Fruit fly (Drosophila melanogaster) whole organism, wandering third instar larva: ENCODE data around the gene Cep290.

Experiments used
- Abd-B ChIP-seq: fragments of >200 bp; optimal IDR thresholded peaks from 2 replicates; lab custom pipeline; 2017; ENCODE audit warnings: missing biosample characterization, missing genetic modification characterization
- CG32264 ChIP-seq: fragments of 200-800 bp; sonication (Bioruptor generic); optimal IDR thresholded peaks from 2 replicates; lab custom pipeline; 2016; ENCODE audit warnings: missing biosample characterization, missing genetic modification characterization
- CG9705 ChIP-seq: fragments of 200-800 bp; sonication (Bioruptor generic); optimal IDR thresholded peaks from 2 replicates; lab custom pipeline; 2018; ENCODE audit warnings: missing biosample characterization, mild to moderate bottlenecking, missing genetic modification characterization
- CrebA ChIP-seq: fragments of 200-800 bp; sonication (Bioruptor generic); optimal IDR thresholded peaks from 2 replicates; lab custom pipeline; 2016; ENCODE audit warnings: missing biosample characterization, mild to moderate bottlenecking, missing genetic modification characterization, borderline replicate concordance
- Dfd ChIP-seq: fragments of >200 bp; optimal IDR thresholded peaks from 2 replicates; lab custom pipeline; 2017; ENCODE audit warnings: missing biosample characterization, missing genetic modification characterization
- Dif ChIP-seq: fragments of 200-275, 200-300 bp; sonication (Bioruptor generic); optimal IDR thresholded peaks from 2 replicates; lab custom pipeline; 2018; ENCODE audit warnings: missing biosample characterization, missing genetic modification characterization; ENCODE audit not compliant: partially characterized antibody
- GATAd ChIP-seq: sonication (Bioruptor generic); optimal IDR thresholded peaks from 2 replicates; lab custom pipeline; 2016; ENCODE audit warnings: missing biosample characterization, missing genetic modification characterization
- HLH106 ChIP-seq: fragments of 200-800 bp; optimal IDR thresholded peaks from 3 replicates; lab custom pipeline; 2019; ENCODE audit warnings: missing biosample characterization, mild to moderate bottlenecking, missing genetic modification characterization, moderate library complexity
- Hnf4 ChIP-seq: fragments of 200-800 bp; sonication (Bioruptor generic); optimal IDR thresholded peaks from 2 replicates; lab custom pipeline; 2016; ENCODE audit warnings: missing biosample characterization, mild to moderate bottlenecking, missing genetic modification characterization
- Hr78 ChIP-seq: fragments of >200 bp; optimal IDR thresholded peaks from 2 replicates; lab custom pipeline; 2017; ENCODE audit warnings: missing biosample characterization, missing genetic modification characterization
- Hr83 ChIP-seq: fragments of 200-300 bp; sonication (Bioruptor generic); optimal IDR thresholded peaks from 2 replicates; lab custom pipeline; 2016; ENCODE audit warnings: missing biosample characterization, mild to moderate bottlenecking, missing genetic modification characterization, moderate library complexity; ENCODE audit not compliant: poor library complexity, severe bottlenecking
- Jra ChIP-seq: sonication (Bioruptor generic); optimal IDR thresholded peaks from 2 replicates; lab custom pipeline; 2016; ENCODE audit warnings: missing biosample characterization, missing genetic modification characterization
- Mio ChIP-seq: sonication (Bioruptor generic); optimal IDR thresholded peaks from 2 replicates; lab custom pipeline; 2016; ENCODE audit warnings: missing biosample characterization, missing genetic modification characterization
- Myc ChIP-seq: fragments of >200 bp; optimal IDR thresholded peaks from 2 replicates; lab custom pipeline; 2017
- N ChIP-seq: fragments of >200 bp; optimal IDR thresholded peaks from 2 replicates; lab custom pipeline; 2018; ENCODE audit warnings: missing biosample characterization, missing external identifiers, missing genetic modification characterization
- OdsH ChIP-seq: fragments of 200-800 bp; sonication (Bioruptor generic); optimal IDR thresholded peaks from 2 replicates; lab custom pipeline; 2016; ENCODE audit warnings: missing biosample characterization, mild to moderate bottlenecking, missing genetic modification characterization
- Rel ChIP-seq, 2 experiments: fragments of 200-800 bp; sonication (Bioruptor generic) in 1 of 2; optimal IDR thresholded peaks; 2 replicates in 1 of 2; 3 replicates in 1 of 2; lab custom pipeline; 2016 to 2019; ENCODE audit warnings: mild to moderate bottlenecking in 2 of 2, missing biosample characterization in 2 of 2, missing genetic modification characterization in 2 of 2, moderate library complexity in 1 of 2
- Sp1 ChIP-seq: fragments of 200-800 bp; sonication (Bioruptor generic); optimal IDR thresholded peaks from 3 replicates; lab custom pipeline; 2019; ENCODE audit warnings: missing biosample characterization, mild to moderate bottlenecking, missing genetic modification characterization, moderate library complexity
- Vsx2 ChIP-seq: fragments of 200-300, 225-300 bp; sonication (Bioruptor generic); optimal IDR thresholded peaks from 2 replicates; lab custom pipeline; 2018; ENCODE audit warnings: missing biosample characterization, missing genetic modification characterization; ENCODE audit not compliant: partially characterized antibody
- br ChIP-seq: fragments of 200-800 bp; sonication (Bioruptor generic); optimal IDR thresholded peaks from 2 replicates; lab custom pipeline; 2016; ENCODE audit warnings: missing biosample characterization, missing genetic modification characterization
- brk ChIP-seq: fragments of 200-800 bp; sonication (Bioruptor generic); optimal IDR thresholded peaks from 2 replicates; lab custom pipeline; 2016; ENCODE audit warnings: missing biosample characterization, mild to moderate bottlenecking, missing genetic modification characterization
- dl ChIP-seq, 2 experiments: fragments of 175-275, 200-275 bp in 1 of 2; fragments of 200-275 bp in 1 of 2; sonication (Bioruptor generic); optimal IDR thresholded peaks; lab custom pipeline; 2018; ENCODE audit warnings: mild to moderate bottlenecking in 2 of 2, missing biosample characterization in 2 of 2, missing genetic modification characterization in 2 of 2, moderate library complexity in 2 of 2; ENCODE audit not compliant: partially characterized antibody in 2 of 2, insufficient read depth in 1 of 2
- dmrt93B ChIP-seq: fragments of 200-800 bp; sonication (Bioruptor generic); optimal IDR thresholded peaks from 2 replicates; lab custom pipeline; 2018; ENCODE audit warnings: missing biosample characterization, mild to moderate bottlenecking, missing genetic modification characterization
- dsf ChIP-seq: sonication (Bioruptor generic); optimal IDR thresholded peaks from 2 replicates; lab custom pipeline; 2016; ENCODE audit warnings: missing biosample characterization, missing genetic modification characterization, borderline replicate concordance
- ey ChIP-seq: fragments of 200-800 bp; sonication (Bioruptor generic); optimal IDR thresholded peaks from 2 replicates; lab custom pipeline; 2016; ENCODE audit warnings: missing biosample characterization, missing genetic modification characterization
- foxo ChIP-seq, 2 experiments: fragments of 200-800 bp; sonication (Bioruptor generic); optimal IDR thresholded peaks; 2 replicates in 1 of 2; 3 replicates in 1 of 2; lab custom pipeline; 2016 to 2017; ENCODE audit warnings: missing biosample characterization in 2 of 2, missing genetic modification characterization in 2 of 2
- fru ChIP-seq: fragments of 200-800 bp; sonication (Bioruptor generic); optimal IDR thresholded peaks from 3 replicates; lab custom pipeline; 2016; ENCODE audit warnings: missing biosample characterization, mild to moderate bottlenecking, missing genetic modification characterization
- h ChIP-seq: fragments of 200-800 bp; sonication (Bioruptor generic); optimal IDR thresholded peaks from 3 replicates; lab custom pipeline; 2016; ENCODE audit warnings: missing biosample characterization, mild to moderate bottlenecking, missing genetic modification characterization
- jim ChIP-seq: fragments of 175-275, 200-325 bp; sonication (Bioruptor generic); optimal IDR thresholded peaks from 2 replicates; lab custom pipeline; 2016; ENCODE audit warnings: missing biosample characterization, mild to moderate bottlenecking, missing genetic modification characterization
- lola ChIP-seq: fragments of >200 bp; optimal IDR thresholded peaks from 2 replicates; lab custom pipeline; 2017; ENCODE audit warnings: missing biosample characterization, missing genetic modification characterization
- pan ChIP-seq: fragments of >200 bp; optimal IDR thresholded peaks from 2 replicates; lab custom pipeline; 2017
- psq ChIP-seq: fragments of 200-800 bp; sonication (Bioruptor generic); optimal IDR thresholded peaks from 3 replicates; lab custom pipeline; 2017; ENCODE audit warnings: missing biosample characterization, mild to moderate bottlenecking, missing genetic modification characterization, moderate library complexity
- rgr ChIP-seq: fragments of 200-800 bp; sonication (Bioruptor generic); optimal IDR thresholded peaks from 3 replicates; lab custom pipeline; 2016; ENCODE audit warnings: missing biosample characterization, mild to moderate bottlenecking, missing genetic modification characterization
- sage ChIP-seq: fragments of 200-800 bp; sonication (Bioruptor generic); optimal IDR thresholded peaks from 2 replicates; lab custom pipeline; 2016; ENCODE audit warnings: missing biosample characterization, mild to moderate bottlenecking, missing genetic modification characterization
- sv ChIP-seq: fragments of 200-800 bp; sonication (Bioruptor generic); optimal IDR thresholded peaks from 3 replicates; lab custom pipeline; 2016; ENCODE audit warnings: missing biosample characterization, missing genetic modification characterization
- tai ChIP-seq: sonication (Bioruptor generic); optimal IDR thresholded peaks from 2 replicates; lab custom pipeline; 2016; ENCODE audit warnings: missing biosample characterization, missing genetic modification characterization
- usp ChIP-seq: fragments of >200 bp; optimal IDR thresholded peaks from 2 replicates; lab custom pipeline; 2017; ENCODE audit warnings: missing biosample characterization, missing genetic modification characterization
- woc ChIP-seq: sonication (Bioruptor generic); optimal IDR thresholded peaks from 2 replicates; lab custom pipeline; 2016; ENCODE audit warnings: missing biosample characterization, mild to moderate bottlenecking, missing genetic modification characterization

Cep290 gene

DNA sequence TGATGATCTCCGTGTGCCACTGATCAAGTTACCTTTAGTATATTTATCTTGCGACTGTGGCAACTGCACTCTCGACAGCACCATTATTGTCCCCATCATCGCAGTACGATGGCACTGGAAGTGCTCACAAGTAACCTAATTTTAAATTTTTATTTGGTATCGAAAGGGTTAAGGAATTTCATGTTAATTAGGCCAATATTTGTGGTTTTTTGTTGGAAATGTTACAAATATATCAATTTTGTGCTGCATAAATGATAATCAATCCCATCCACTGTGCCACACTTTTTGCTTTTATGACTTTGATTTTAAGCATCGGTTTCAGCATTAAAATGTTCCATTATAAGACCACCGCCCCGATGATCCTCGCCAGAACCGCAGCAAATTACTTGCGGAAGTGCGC is 21.1 kb upstream of the Cep290 start:
- no peak for TF ChIP-seq Jra
- no peak for TF ChIP-seq Dif
- peak; percentile 72 for TF ChIP-seq ey (GFP tag; lab: Kevin White, UChicago)
- no peak for TF ChIP-seq CG9705
- no peak for TF ChIP-seq Hr83 (GFP tag; lab: Kevin White, UChicago)
- no peak for TF ChIP-seq tai (GFP tag; lab: Kevin White, UChicago)
- TF ChIP-seq HLH106, result peak; percentile 69
- no peak for TF ChIP-seq lola
- TF ChIP-seq Vsx2 (GFP tag; lab: Kevin White, UChicago), result no peak
- TF ChIP-seq N (GFP tag; lab: Kevin White, UChicago), result no peak
- no peak for TF ChIP-seq Hr78 (GFP tag; lab: Kevin White, UChicago)
- no peak for TF ChIP-seq GATAd
- no peak for TF ChIP-seq CrebA
- peak; percentile 32 for TF ChIP-seq dmrt93B
- TF ChIP-seq br (GFP tag; lab: Kevin White, UChicago), result peak; percentile 64
- peak; percentile 41 for TF ChIP-seq OdsH
- peak; percentile 58 for TF ChIP-seq Hnf4
- no peak for TF ChIP-seq dsf
- peak; percentile 60 for TF ChIP-seq Sp1
- TF ChIP-seq woc (GFP tag; lab: Kevin White, UChicago), result peak; percentile 20
- TF ChIP-seq brk, result no peak
- TF ChIP-seq h (GFP tag; lab: Kevin White, UChicago), result peak; percentile 55
- TF ChIP-seq Dfd (GFP tag; lab: Kevin White, UChicago), result no peak
- TF ChIP-seq Myc (lab: Kevin White, UChicago), result no peak
- TF ChIP-seq usp, result no peak
- peak; percentile 26 for TF ChIP-seq psq (GFP tag; lab: Kevin White, UChicago)
- no peak for TF ChIP-seq pan (lab: Kevin White, UChicago)
- no peak for TF ChIP-seq Abd-B (GFP tag; lab: Kevin White, UChicago)
- TF ChIP-seq rgr (GFP tag; lab: Kevin White, UChicago), result peak; percentile 60
- no peak for TF ChIP-seq sv (GFP tag; lab: Kevin White, UChicago)
- TF ChIP-seq jim (GFP tag; lab: Kevin White, UChicago), result no peak
- TF ChIP-seq fru, result peak; percentile 72
- TF ChIP-seq dl (GFP tag; optimal IDR thresholded peaks at IDR 0.05; lab: Kevin White, UChicago; ENCODE audit: insufficient read depth in 1 of 2, partially characterized antibody in 2 of 2), result no peak
- no peak for TF ChIP-seq Rel (GFP tag; optimal IDR thresholded peaks at IDR 0.05; lab: Kevin White, UChicago)
- TF ChIP-seq Rel (tag; optimal IDR thresholded peaks at IDR 0.05; lab: Kevin White, UChicago), result peak; percentile 4
- no peak for TF ChIP-seq CG32264
- TF ChIP-seq Mio (GFP tag; lab: Kevin White, UChicago), result no peak
- TF ChIP-seq foxo (GFP tag; optimal IDR thresholded peaks at IDR 0.05; lab: Kevin White, UChicago), result peak in 1 of 2 experiments; percentile 56
- TF ChIP-seq sage (GFP tag; lab: Kevin White, UChicago), result no peak

DNA sequence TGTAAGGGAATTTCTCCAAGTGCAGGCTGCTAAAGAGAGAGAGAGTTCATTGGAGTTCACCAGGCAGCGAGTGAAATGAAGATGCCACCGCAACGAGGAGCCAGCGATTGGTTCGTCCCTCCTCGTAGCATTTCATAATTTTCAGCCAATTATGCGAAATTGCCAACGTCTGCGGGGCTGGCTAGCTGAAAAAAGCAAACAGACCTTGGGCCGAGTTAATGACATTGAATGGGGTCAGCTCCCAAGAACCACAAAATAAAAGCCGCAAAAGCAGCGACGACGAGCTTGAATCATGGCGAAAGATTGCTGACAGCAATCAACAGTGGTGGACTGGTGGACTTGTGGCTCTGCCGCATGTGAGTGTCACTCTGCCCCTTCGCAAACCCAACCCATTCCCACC is 20.1 kb upstream of the Cep290 start:
- TF ChIP-seq tai (GFP tag; lab: Kevin White, UChicago) (no peak), ey (GFP tag; lab: Kevin White, UChicago) (peak; percentile 2)
- TF ChIP-seq, all 38 proteins: peak for 1

- TF ChIP-seq Rel (GFP tag; optimal IDR thresholded peaks at IDR 0.05; lab: Kevin White, UChicago) (no peak), Rel (tag; optimal IDR thresholded peaks at IDR 0.05; lab: Kevin White, UChicago) (peak; percentile 1), usp (no peak), psq (GFP tag; lab: Kevin White, UChicago) (peak; percentile 22), N (GFP tag; lab: Kevin White, UChicago) (no peak), lola (no peak), ey (GFP tag; lab: Kevin White, UChicago) (peak; percentile 71), Jra (no peak), Hr78 (GFP tag; lab: Kevin White, UChicago) (no peak), sv (GFP tag; lab: Kevin White, UChicago) (no peak), dmrt93B (peak; percentile 3), Sp1 (peak; percentile 68), brk (no peak), pan (lab: Kevin White, UChicago) (no peak), Myc (lab: Kevin White, UChicago) (no peak), Hnf4 (no peak), dl (GFP tag; optimal IDR thresholded peaks at IDR 0.05; lab: Kevin White, UChicago; ENCODE audit: insufficient read depth in 1 of 2, partially characterized antibody in 2 of 2) (no peak), Vsx2 (GFP tag; lab: Kevin White, UChicago) (no peak), OdsH (peak; percentile 48), CrebA (no peak), Mio (GFP tag; lab: Kevin White, UChicago) (no peak), GATAd (no peak), dsf (no peak), HLH106 (peak; percentile 62), Dfd (GFP tag; lab: Kevin White, UChicago) (no peak), br (GFP tag; lab: Kevin White, UChicago) (peak; percentile 54), sage (GFP tag; lab: Kevin White, UChicago) (no peak), CG32264 (no peak), Abd-B (GFP tag; lab: Kevin White, UChicago) (no peak), fru (peak; percentile 28), foxo (GFP tag; optimal IDR thresholded peaks at IDR 0.05; lab: Kevin White, UChicago) (peak in 1 of 2 experiments; percentile 39), h (GFP tag; lab: Kevin White, UChicago) (peak; percentile 60), Hr83 (GFP tag; lab: Kevin White, UChicago) (no peak), tai (GFP tag; lab: Kevin White, UChicago) (no peak), Dif (no peak), jim (GFP tag; lab: Kevin White, UChicago) (no peak), woc (GFP tag; lab: Kevin White, UChicago) (peak; percentile 33), CG9705 (no peak), rgr (GFP tag; lab: Kevin White, UChicago) (peak; percentile 39)
These were observed 19.3 kb upstream of the Cep290 start for dm6 chr3L:824444-824843.
